Worm (Caenorhabditis elegans): ENCODE results near the gene nta-1.

Gene nta-1

ce11 chrII:3779463-3779862, 35.8 kb upstream of the nta-1 start, which contains the start of gene T24E12.11:
Gene T24E12.11, minus strand, starts transcription at chrII:3779563.
- TF ChIP-seq dmd-4 (tag; optimal IDR thresholded peaks at IDR 0.05; ENCODE audit: borderline replicate concordance) (no peak), K02D7.2 (tag; optimal IDR thresholded peaks at IDR 0.05) (no peak), nhr-11 (tag; optimal IDR thresholded peaks at IDR 0.05) (no peak)

DNA sequence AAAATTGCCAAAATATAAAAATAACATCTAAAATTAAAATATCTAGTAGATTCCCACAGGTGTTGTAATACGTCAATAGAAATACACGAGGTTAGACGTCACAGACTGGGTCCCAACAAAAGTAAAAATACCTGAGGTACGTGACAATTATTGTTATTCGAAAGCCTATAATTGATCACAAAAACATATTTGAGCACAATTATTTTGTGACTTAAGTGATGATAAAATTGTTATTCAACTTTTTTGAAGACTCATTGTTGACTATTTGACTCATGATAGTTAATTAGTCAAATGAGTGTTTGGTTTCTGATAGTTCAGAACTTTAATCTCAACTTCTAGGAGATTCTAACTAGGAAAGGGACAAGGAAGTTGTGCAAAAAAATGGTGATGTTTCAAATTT, 34.2 kb upstream of the nta-1 start:
- no peak for TF ChIP-seq ceh-14 (tag; optimal IDR thresholded peaks at IDR 0.05)
- no peak for TF ChIP-seq pat-9 (tag; optimal IDR thresholded peaks at IDR 0.05)
- TF ChIP-seq gmeb-2 (tag; optimal IDR thresholded peaks at IDR 0.05), result no peak
- no peak for TF ChIP-seq ceh-19 (GFP tag; optimal IDR thresholded peaks at IDR 0.05)
- no peak for TF ChIP-seq zip-5 (tag; optimal IDR thresholded peaks at IDR 0.05)
- TF ChIP-seq unc-3 (GFP tag; conservative IDR thresholded peaks at IDR 0.05), result no peak
- no peak for TF ChIP-seq unc-3 (tag; optimal IDR thresholded peaks at IDR 0.05)
- no peak for TF ChIP-seq nhr-232 (tag; optimal IDR thresholded peaks at IDR 0.05)
- TF ChIP-seq pha-2 (tag; optimal IDR thresholded peaks at IDR 0.05), result no peak
- TF ChIP-seq sox-4 (tag; optimal IDR thresholded peaks at IDR 0.05), result no peak

DNA sequence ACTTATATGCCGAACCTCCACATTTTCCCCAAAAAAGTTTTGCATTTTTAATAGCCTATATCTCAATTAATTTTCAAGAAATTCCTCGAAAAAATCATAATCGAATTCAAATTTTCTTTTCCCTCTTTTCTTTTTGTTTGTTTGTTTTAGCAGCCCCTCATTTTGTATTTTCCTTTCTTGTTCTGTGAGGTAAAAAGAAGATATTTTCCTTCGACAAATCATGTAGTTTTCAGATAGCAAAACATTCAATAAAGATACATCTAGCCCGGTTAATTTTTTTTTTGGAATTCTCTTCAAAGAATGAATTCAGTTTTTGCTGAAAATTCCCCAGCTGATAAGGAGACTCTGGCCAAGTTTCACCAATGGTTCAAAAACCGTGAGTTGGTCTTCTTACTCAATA, 32.1 kb upstream of the nta-1 start, which contains the start of gene T24E12.3:
Gene T24E12.3 (plus strand): TSS at position 301 of the 400 bp plus-strand sequence.
- TF ChIP-seq pha-4 (tag; optimal IDR thresholded peaks at IDR 0.05) (no peak), ceh-34 (tag; optimal IDR thresholded peaks at IDR 0.05) (no peak), syd-9 (tag; optimal IDR thresholded peaks at IDR 0.05) (no peak), madf-2 (tag; optimal IDR thresholded peaks at IDR 0.05) (no peak), unc-42 (tag; optimal IDR thresholded peaks at IDR 0.05) (no peak), ceh-48 (tag; optimal IDR thresholded peaks at IDR 0.05) (no peak), F13H6.1 (tag; optimal IDR thresholded peaks at IDR 0.05) (no peak), C38D4.7 (GFP tag; optimal IDR thresholded peaks at IDR 0.05) (no peak), hlh-8 (tag; optimal IDR thresholded peaks at IDR 0.05) (no peak), tbx-7 (tag; optimal IDR thresholded peaks at IDR 0.05) (no peak), mec-3 (tag; optimal IDR thresholded peaks at IDR 0.05; ENCODE audit: borderline replicate concordance) (no peak), ref-2 (tag; optimal IDR thresholded peaks at IDR 0.05) (no peak), sdc-2 (tag; optimal IDR thresholded peaks at IDR 0.05) (no peak), tbx-2 (tag; optimal IDR thresholded peaks at IDR 0.05) (no peak), lim-6 (tag; optimal IDR thresholded peaks at IDR 0.05) (no peak), sox-2 (GFP tag; IDR thresholded peaks at IDR 0.05) (no peak), fkh-10 (GFP tag; optimal IDR thresholded peaks at IDR 0.05) (no peak), elt-2 (tag; optimal IDR thresholded peaks at IDR 0.05) (no peak)

DNA sequence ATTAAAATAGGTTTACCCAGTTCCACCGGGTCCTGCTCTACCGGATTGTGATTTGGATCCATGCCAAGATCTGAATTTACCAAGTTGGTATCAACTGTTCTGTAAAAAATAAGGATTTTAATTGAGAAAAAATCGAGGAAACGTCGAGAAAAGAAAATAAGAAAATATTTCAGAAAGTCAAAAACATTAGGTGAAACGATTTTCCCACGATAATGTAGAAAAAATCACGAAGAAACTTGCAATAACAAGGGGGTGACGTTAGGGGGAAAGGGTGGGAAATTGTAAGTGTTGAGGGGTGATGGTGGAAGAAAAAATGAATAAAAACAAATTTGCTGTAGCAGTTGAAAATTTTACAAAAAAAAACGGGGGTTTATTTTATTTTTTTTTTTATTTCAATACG, 29.5 kb upstream of the nta-1 start, which contains the start of gene T24E12.10:
Gene T24E12.10 (minus strand): TSS at position 101 of the 400 bp plus-strand sequence.
- TF ChIP-seq che-1 (tag; optimal IDR thresholded peaks at IDR 0.05) (no peak), ceh-24 (tag; optimal IDR thresholded peaks at IDR 0.05) (no peak), C38D4.7 (GFP tag; optimal IDR thresholded peaks at IDR 0.05) (no peak), hlh-8 (tag; optimal IDR thresholded peaks at IDR 0.05) (no peak), ceh-34 (tag; optimal IDR thresholded peaks at IDR 0.05) (no peak), ceh-14 (tag; optimal IDR thresholded peaks at IDR 0.05) (no peak), dmd-4 (tag; optimal IDR thresholded peaks at IDR 0.05; ENCODE audit: borderline replicate concordance) (no peak), tbx-7 (tag; optimal IDR thresholded peaks at IDR 0.05) (no peak), ceh-2 (tag; optimal IDR thresholded peaks at IDR 0.05) (no peak), dve-1 (tag; optimal IDR thresholded peaks at IDR 0.05) (no peak)

- TF ChIP-seq ama-1 (optimal IDR thresholded peaks at IDR 0.05) (no peak), ahr-1 (tag; optimal IDR thresholded peaks at IDR 0.05) (no peak), pax-1 (tag; optimal IDR thresholded peaks at IDR 0.05) (no peak), ceh-45 (GFP tag; IDR thresholded peaks at IDR 0.05) (no peak), ref-2 (tag; optimal IDR thresholded peaks at IDR 0.05) (no peak), ceh-24 (tag; optimal IDR thresholded peaks at IDR 0.05) (no peak)
Measured at ce11 chrII:3771640-3772039, 28.0 kb upstream of the nta-1 start.
